Worm (Caenorhabditis elegans) whole organism, L1 larva: ENCODE measurements around the gene M195.2.

ENCODE experiments used
- aha-1 ChIP-seq: fragments of 150-350 bp; optimal IDR thresholded peaks from 2 replicates; lab custom pipeline; 2014; ENCODE audit warnings: missing biosample characterization, missing genetic modification characterization
- blmp-1 ChIP-seq: fragments of 150-350 bp; optimal IDR thresholded peaks from 2 replicates; lab custom pipeline; 2014; ENCODE audit warnings: missing biosample characterization, missing genetic modification characterization
- ceh-63 ChIP-seq: fragments of 200-800 bp; sonication (Bioruptor generic); optimal IDR thresholded peaks from 2 replicates; lab custom pipeline; 2018; ENCODE audit warnings: mild to moderate bottlenecking, missing genetic modification characterization, missing compliant biosample characterization
- ceh-8 ChIP-seq: fragments of 200-800 bp; sonication (Bioruptor generic); optimal IDR thresholded peaks from 2 replicates; lab custom pipeline; 2018; ENCODE audit warnings: mild to moderate bottlenecking, missing genetic modification characterization, moderate library complexity, missing compliant biosample characterization
- ceh-82 ChIP-seq, 3 experiments: fragments of 150-350 bp in 1 of 3; sonication (generic microtip) in 2 of 3; optimal IDR thresholded peaks; 2 replicates each; lab custom pipeline; 2014 to 2017; ENCODE audit warnings: missing biosample characterization in 3 of 3, missing genetic modification characterization in 3 of 3
- ceh-90 ChIP-seq: sonication (generic microtip); optimal IDR thresholded peaks from 2 replicates; lab custom pipeline; 2016; ENCODE audit warnings: missing genetic modification characterization, missing compliant biosample characterization
- efl-1 ChIP-seq, 4 experiments: fragments of 150-350 bp; optimal IDR thresholded peaks in 3 of 4; peaks in 1 of 4; 1 replicate in 1 of 4; 2 replicates in 3 of 4; lab custom pipeline; 2014; ENCODE audit warnings: missing biosample characterization in 2 of 4, missing genetic modification characterization in 2 of 4, missing genetic modification reagents in 2 of 4
- efl-3 ChIP-seq: fragments of 200-800 bp; sonication (Bioruptor generic); optimal IDR thresholded peaks from 2 replicates; lab custom pipeline; 2018; ENCODE audit warnings: mild to moderate bottlenecking, missing genetic modification characterization, missing compliant biosample characterization
- egl-13 ChIP-seq: sonication (generic microtip); optimal IDR thresholded peaks from 2 replicates; lab custom pipeline; 2016; ENCODE audit warnings: missing genotype, missing genetic modification reagents, missing genetic modification characterization, missing compliant biosample characterization
- elt-2 ChIP-seq: sonication (generic microtip); optimal IDR thresholded peaks from 2 replicates; lab custom pipeline; 2016; ENCODE audit warnings: missing genetic modification characterization, mild to moderate bottlenecking, inconsistent platforms, missing compliant biosample characterization, missing genetic modification reagents
- fkh-10 ChIP-seq: sonication (generic microtip); optimal IDR thresholded peaks from 2 replicates; lab custom pipeline; 2017; ENCODE audit warnings: missing biosample characterization, missing genetic modification reagents, missing genetic modification characterization
- fkh-4 ChIP-seq: sonication (generic microtip); optimal IDR thresholded peaks from 2 replicates; lab custom pipeline; 2016; ENCODE audit warnings: missing compliant biosample characterization, missing genetic modification characterization, borderline replicate concordance
- fos-1 ChIP-seq: fragments of 150-350 bp; optimal IDR thresholded peaks from 2 replicates; lab custom pipeline; 2014; ENCODE audit warnings: missing biosample characterization, missing genetic modification characterization
- hlh-17 ChIP-seq: fragments of 200-800 bp; sonication (Bioruptor generic); optimal IDR thresholded peaks from 2 replicates; lab custom pipeline; 2018; ENCODE audit warnings: missing genetic modification characterization, mild to moderate bottlenecking, missing compliant biosample characterization, moderate library complexity, borderline replicate concordance
- hpl-2 ChIP-seq: fragments of 150-350 bp; optimal IDR thresholded peaks from 2 replicates; lab custom pipeline; 2014; ENCODE audit warnings: missing biosample characterization, missing genetic modification reagents, missing genetic modification characterization
- jun-1 ChIP-seq: fragments of 150-350 bp; optimal IDR thresholded peaks from 2 replicates; lab custom pipeline; 2014; ENCODE audit warnings: missing biosample characterization, missing genetic modification reagents, missing genetic modification characterization
- lsy-2 ChIP-seq, 2 experiments: fragments of 150-350 bp; optimal IDR thresholded peaks; 2 replicates each; lab custom pipeline; 2014; ENCODE audit warnings: missing biosample characterization in 2 of 2, missing genetic modification characterization in 2 of 2
- mdl-1 ChIP-seq, 2 experiments: fragments of 150-350 bp; optimal IDR thresholded peaks; 2 replicates each; lab custom pipeline; 2014 to 2017; ENCODE audit warnings: missing biosample characterization in 2 of 2, missing genetic modification characterization in 2 of 2, inconsistent platforms in 1 of 2
- mef-2 ChIP-seq: fragments of 150-350 bp; optimal IDR thresholded peaks from 2 replicates; lab custom pipeline; 2014; ENCODE audit warnings: missing biosample characterization, missing genetic modification characterization
- nhr-237 ChIP-seq: fragments of 150-350 bp; optimal IDR thresholded peaks from 2 replicates; lab custom pipeline; 2014; ENCODE audit warnings: missing biosample characterization, missing genetic modification characterization
- nhr-71 ChIP-seq: sonication (generic microtip); optimal IDR thresholded peaks from 2 replicates; lab custom pipeline; 2016; ENCODE audit warnings: mild to moderate bottlenecking, missing genetic modification characterization, moderate library complexity, missing compliant biosample characterization
- nhr-90 ChIP-seq: sonication (generic microtip); optimal IDR thresholded peaks from 2 replicates; lab custom pipeline; 2016; ENCODE audit warnings: mild to moderate bottlenecking, missing genetic modification characterization, missing compliant biosample characterization; ENCODE audit not compliant: poor library complexity
- pag-3 ChIP-seq: sonication (generic microtip); optimal IDR thresholded peaks from 2 replicates; lab custom pipeline; 2017; ENCODE audit warnings: missing genetic modification characterization, mild to moderate bottlenecking, missing compliant biosample characterization, antibody characterized with exemption, borderline replicate concordance; ENCODE audit not compliant: insufficient read depth
- pqm-1 ChIP-seq: sonication (generic microtip); optimal IDR thresholded peaks from 3 replicates; lab custom pipeline; 2017; ENCODE audit warnings: missing biosample characterization, missing genetic modification characterization
- rnt-1 ChIP-seq: sonication (generic microtip); optimal IDR thresholded peaks from 2 replicates; lab custom pipeline; 2016; ENCODE audit warnings: mild to moderate bottlenecking, missing genetic modification characterization, moderate library complexity, missing compliant biosample characterization
- skn-1 ChIP-seq: fragments of 150-350 bp; optimal IDR thresholded peaks from 2 replicates; lab custom pipeline; 2014; ENCODE audit warnings: missing biosample characterization, missing genetic modification characterization
- sup-37 ChIP-seq: fragments of 200-800 bp; sonication (Bioruptor generic); optimal IDR thresholded peaks from 2 replicates; lab custom pipeline; 2018; ENCODE audit warnings: mild to moderate bottlenecking, missing genetic modification characterization, missing compliant biosample characterization
- tbx-2 ChIP-seq: sonication (generic microtip); optimal IDR thresholded peaks from 2 replicates; lab custom pipeline; 2016; ENCODE audit warnings: missing genetic modification characterization, missing compliant biosample characterization
- unc-130 ChIP-seq: fragments of 150-350 bp; optimal IDR thresholded peaks from 2 replicates; lab custom pipeline; 2017; ENCODE audit warnings: missing biosample characterization, missing genetic modification characterization, inconsistent platforms
- unc-30 ChIP-seq: sonication (generic microtip); optimal IDR thresholded peaks from 2 replicates; lab custom pipeline; 2017; ENCODE audit warnings: missing biosample characterization, missing genetic modification characterization
- unc-86 ChIP-seq: sonication (generic microtip); optimal IDR thresholded peaks from 2 replicates; lab custom pipeline; 2016; ENCODE audit warnings: missing genetic modification characterization, missing compliant biosample characterization
- xbp-1 ChIP-seq: sonication (generic microtip); optimal IDR thresholded peaks from 2 replicates; lab custom pipeline; 2016; ENCODE audit warnings: missing genetic modification characterization, missing compliant biosample characterization
- zag-1 ChIP-seq: fragments of 150-350 bp; optimal IDR thresholded peaks from 2 replicates; lab custom pipeline; 2014; ENCODE audit warnings: missing biosample characterization, missing genetic modification characterization
- ztf-11 ChIP-seq, 2 experiments: sonication (generic microtip); optimal IDR thresholded peaks; 2 replicates each; lab custom pipeline; 2016 to 2017; ENCODE audit warnings: missing genetic modification characterization in 2 of 2, missing biosample characterization in 1 of 2, missing compliant biosample characterization in 1 of 2
- ztf-4 ChIP-seq: fragments of 150-350 bp; optimal IDR thresholded peaks from 2 replicates; lab custom pipeline; 2014; ENCODE audit warnings: missing biosample characterization, missing genetic modification characterization

Gene M195.2

DNA sequence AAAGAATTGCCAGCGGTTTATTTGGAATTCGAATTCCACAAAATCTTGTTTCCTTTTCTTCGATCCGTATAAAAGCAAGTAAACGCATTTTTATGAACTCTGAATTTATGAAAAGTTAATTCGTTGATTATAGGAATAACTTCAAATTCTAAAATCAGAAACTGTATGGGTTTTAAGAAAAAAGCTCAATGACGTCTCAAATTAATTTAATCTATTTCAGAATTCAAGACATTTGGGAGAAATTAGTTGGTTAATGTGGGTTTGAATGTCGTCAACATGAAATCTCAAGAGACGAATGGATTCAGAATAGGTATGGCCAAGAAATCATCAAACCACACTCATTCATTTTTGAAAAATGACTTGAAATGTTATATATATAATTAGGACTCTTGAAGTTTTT lies 35.5 kb downstream of the M195.2 start, which contains the start of gene F49E12.7:
F49E12.7 (minus strand) TSS at position 101 of the 400 bp plus-strand sequence.
- TF ChIP-seq ceh-8 (GFP tag; lab: Kevin White, UChicago) (peak; percentile 47), xbp-1 (tag; lab: Kevin White, UChicago) (no peak)
- TF ChIP-seq, all 84 proteins: peak for 1

DNA sequence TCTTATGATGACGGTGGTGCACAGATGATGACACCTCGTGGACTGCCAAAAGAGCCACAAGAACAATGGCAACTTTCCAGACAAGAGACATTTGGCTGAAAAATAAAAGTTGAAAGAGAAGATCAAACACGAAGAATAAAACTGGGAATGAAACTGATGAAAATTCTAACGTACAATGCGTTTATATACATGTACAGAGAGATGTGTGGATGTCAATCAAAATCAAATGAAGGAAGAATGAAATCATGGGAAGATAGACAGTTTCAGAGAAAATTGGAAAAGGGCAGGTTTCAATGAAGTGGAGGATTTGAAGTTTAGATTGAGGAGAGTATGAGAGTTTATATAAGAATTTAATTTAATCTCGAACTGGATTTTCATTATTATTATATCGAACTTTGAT lies 38.5 kb downstream of the M195.2 start, which contains the start of gene dod-23:
dod-23 (minus strand) TSS at position 101 of the 400 bp plus-strand sequence.
- no peak for TF ChIP-seq ceh-90
- TF ChIP-seq unc-30 = no peak
- no peak for TF ChIP-seq xbp-1 (tag; lab: Kevin White, UChicago)
- no peak for TF ChIP-seq efl-3 (GFP tag; lab: Kevin White, UChicago)
- no peak for TF ChIP-seq blmp-1 (tag; lab: Kevin White, UChicago)
- no peak for TF ChIP-seq ztf-4
- no peak for TF ChIP-seq unc-86
- no peak for TF ChIP-seq ceh-82 (tag; optimal IDR thresholded peaks at IDR 0.05; lab: Kevin White, UChicago)
- TF ChIP-seq zag-1 (tag; lab: Kevin White, UChicago) = no peak
- no peak for TF ChIP-seq nhr-90 (tag; lab: Kevin White, UChicago)
- TF ChIP-seq nhr-237 (tag; lab: Kevin White, UChicago) = no peak
- TF ChIP-seq efl-1 (optimal IDR thresholded peaks at IDR 0.05; lab: Kevin White, UChicago) = no peak
- TF ChIP-seq efl-1 (GFP tag; optimal IDR thresholded peaks at IDR 0.05 in 1 of 2; lab: Kevin White, UChicago) = no peak
- TF ChIP-seq mef-2 = no peak

DNA sequence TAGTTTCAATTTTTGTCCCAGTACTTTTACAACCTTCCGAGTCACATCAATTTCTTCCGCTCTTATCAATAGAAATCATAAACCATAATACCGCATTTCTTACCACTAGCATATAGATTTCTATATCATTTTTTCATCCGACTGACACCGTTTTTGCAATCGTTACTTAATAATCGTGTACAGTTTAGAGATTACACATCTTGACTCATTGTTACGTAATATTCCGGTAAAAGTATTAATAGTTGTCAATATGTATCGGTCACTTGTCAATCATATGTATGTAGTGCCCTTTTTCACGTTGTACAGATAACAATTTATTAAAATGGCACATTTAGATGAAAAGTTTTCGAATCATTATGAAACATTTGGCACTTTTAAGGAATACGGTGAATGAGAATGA lies 39.4 kb downstream of the M195.2 start:
- TF ChIP-seq jun-1 (tag; lab: Kevin White, UChicago) (peak; percentile 48), hpl-2 (no peak), unc-130 (tag; lab: Kevin White, UChicago) (no peak), skn-1 (tag; lab: Kevin White, UChicago) (no peak), ztf-11 (tag; optimal IDR thresholded peaks at IDR 0.05; lab: Kevin White, UChicago) (no peak), egl-13 (tag; lab: Kevin White, UChicago) (no peak), hlh-17 (GFP tag; lab: Kevin White, UChicago) (no peak), nhr-71 (tag; lab: Kevin White, UChicago) (no peak), lsy-2 (tag; optimal IDR thresholded peaks at IDR 0.05; lab: Kevin White, UChicago) (no peak), elt-2 (peak; percentile 77), fkh-10 (GFP tag; lab: Kevin White, UChicago) (no peak)

DNA sequence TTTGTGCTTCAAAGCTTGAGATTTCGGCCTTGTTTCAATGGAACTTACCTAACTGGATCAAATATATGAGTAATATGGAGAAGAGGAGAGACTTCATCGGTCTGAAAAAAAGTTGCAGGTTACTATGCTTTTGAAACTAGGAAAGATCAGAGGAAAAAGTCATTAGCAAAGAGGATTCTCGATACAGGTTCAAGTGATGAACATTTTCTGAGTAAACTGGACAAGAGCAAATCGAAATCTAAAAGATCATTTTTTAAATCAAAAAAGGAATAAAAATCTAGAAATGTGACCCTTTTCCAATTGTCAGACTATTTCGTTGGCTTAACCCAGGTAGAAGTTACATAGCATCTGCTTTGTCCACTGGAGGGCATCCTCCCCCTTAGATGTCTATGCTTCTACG lies 44.2 kb downstream of the M195.2 start, which contains the start of gene skpo-1:
skpo-1 (minus strand) TSS at position 101 of the 400 bp plus-strand sequence.
- TF ChIP-seq efl-3 (GFP tag; lab: Kevin White, UChicago) (no peak), efl-1 (optimal IDR thresholded peaks at IDR 0.05; lab: Kevin White, UChicago) (no peak), efl-1 (GFP tag; optimal IDR thresholded peaks at IDR 0.05 in 1 of 2; lab: Kevin White, UChicago) (peak in 1 of 2 experiments; percentile 10)

DNA sequence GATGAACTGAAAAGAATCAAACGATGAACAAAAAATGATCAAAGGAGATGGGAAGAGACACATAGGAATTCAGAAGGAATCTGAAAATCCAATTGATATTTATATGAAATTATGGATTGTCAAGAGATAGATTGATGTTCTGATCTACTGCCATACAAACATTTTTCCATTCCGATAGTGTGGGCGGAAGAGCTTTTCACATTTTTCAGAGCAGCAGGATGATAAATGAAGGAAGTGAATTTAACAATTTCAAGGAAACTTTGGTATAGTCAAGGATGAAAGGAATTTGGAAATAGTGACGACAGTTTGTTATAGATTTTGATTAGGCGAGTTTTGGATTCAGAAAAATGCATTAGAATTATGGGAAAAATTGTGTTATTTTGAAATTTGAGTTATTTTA lies 44.8 kb downstream of the M195.2 start, which contains the start of gene ubc-24:
ubc-24 (plus strand) TSS at position 301 of the 400 bp plus-strand sequence.
- TF ChIP-seq rnt-1 = no peak
- TF ChIP-seq fkh-4 (tag; lab: Kevin White, UChicago) = no peak
- no peak for TF ChIP-seq pqm-1 (tag; lab: Kevin White, UChicago)
- no peak for TF ChIP-seq sup-37 (GFP tag; lab: Kevin White, UChicago)
- TF ChIP-seq fos-1 (tag; lab: Kevin White, UChicago) = no peak
- TF ChIP-seq aha-1 (tag; lab: Kevin White, UChicago) = no peak
- no peak for TF ChIP-seq ceh-63 (GFP tag; lab: Kevin White, UChicago)
- TF ChIP-seq nhr-71 (tag; lab: Kevin White, UChicago) = no peak
- TF ChIP-seq efl-3 (GFP tag; lab: Kevin White, UChicago) = no peak
- TF ChIP-seq mdl-1 (tag; optimal IDR thresholded peaks at IDR 0.05; lab: Kevin White, UChicago) = no peak
- no peak for TF ChIP-seq pag-3 (tag; lab: Kevin White, UChicago)
- TF ChIP-seq ztf-11 (tag; optimal IDR thresholded peaks at IDR 0.05; lab: Kevin White, UChicago) = no peak
- TF ChIP-seq tbx-2 = no peak
